Worm (Caenorhabditis elegans) whole organism, L1 larva: ENCODE results near the gene ugt-54.
A peak's percentile ranks its signal among the peaks of the same experiment; 100 is the strongest.

Experiments used
- C16A3.4 ChIP-seq: fragments of 150-350 bp; optimal IDR thresholded peaks from 2 replicates; lab custom pipeline; 2014; ENCODE audit warnings: missing biosample characterization, missing genetic modification characterization
- C34B4.2 ChIP-seq: sonication (generic microtip); optimal IDR thresholded peaks from 2 replicates; lab custom pipeline; 2017; ENCODE audit warnings: mild to moderate bottlenecking, missing genetic modification characterization, missing compliant biosample characterization
- aha-1 ChIP-seq: fragments of 150-350 bp; optimal IDR thresholded peaks from 2 replicates; lab custom pipeline; 2014; ENCODE audit warnings: missing biosample characterization, missing genetic modification characterization
- alr-1 ChIP-seq: fragments of 200-800 bp; sonication (Bioruptor generic); optimal IDR thresholded peaks from 2 replicates; lab custom pipeline; 2018; ENCODE audit warnings: borderline replicate concordance, mild to moderate bottlenecking, missing genetic modification characterization, missing compliant biosample characterization
- ceh-8 ChIP-seq: fragments of 200-800 bp; sonication (Bioruptor generic); optimal IDR thresholded peaks from 2 replicates; lab custom pipeline; 2018; ENCODE audit warnings: mild to moderate bottlenecking, missing genetic modification characterization, moderate library complexity, missing compliant biosample characterization
- ceh-88 ChIP-seq: fragments of 200-800 bp; sonication (Bioruptor generic); IDR thresholded peaks from 2 replicates; pipeline ENCODE4 v1.3.6; 2022; ENCODE audit warnings: missing genetic modification characterization, missing compliant biosample characterization
- efl-1 ChIP-seq, 4 experiments: fragments of 150-350 bp; optimal IDR thresholded peaks in 3 of 4; peaks in 1 of 4; 1 replicate in 1 of 4; 2 replicates in 3 of 4; lab custom pipeline; 2014; ENCODE audit warnings: missing biosample characterization in 2 of 4, missing genetic modification characterization in 2 of 4, missing genetic modification reagents in 2 of 4
- elt-2 ChIP-seq: sonication (generic microtip); optimal IDR thresholded peaks from 2 replicates; lab custom pipeline; 2016; ENCODE audit warnings: missing genetic modification characterization, mild to moderate bottlenecking, inconsistent platforms, missing compliant biosample characterization, missing genetic modification reagents
- fkh-4 ChIP-seq: sonication (generic microtip); optimal IDR thresholded peaks from 2 replicates; lab custom pipeline; 2016; ENCODE audit warnings: missing compliant biosample characterization, missing genetic modification characterization, borderline replicate concordance
- fkh-8 ChIP-seq: sonication (generic microtip); optimal IDR thresholded peaks from 2 replicates; lab custom pipeline; 2016; ENCODE audit warnings: mild to moderate bottlenecking, missing genetic modification characterization, missing compliant biosample characterization
- hlh-17 ChIP-seq: fragments of 200-800 bp; sonication (Bioruptor generic); optimal IDR thresholded peaks from 2 replicates; lab custom pipeline; 2018; ENCODE audit warnings: missing genetic modification characterization, mild to moderate bottlenecking, missing compliant biosample characterization, moderate library complexity, borderline replicate concordance
- hpl-2 ChIP-seq: fragments of 150-350 bp; optimal IDR thresholded peaks from 2 replicates; lab custom pipeline; 2014; ENCODE audit warnings: missing biosample characterization, missing genetic modification reagents, missing genetic modification characterization
- lin-39 ChIP-seq: fragments of 150-350 bp; optimal IDR thresholded peaks from 2 replicates; lab custom pipeline; 2014; ENCODE audit warnings: missing biosample characterization, missing genetic modification reagents, missing genetic modification characterization
- mdl-1 ChIP-seq, 2 experiments: fragments of 150-350 bp; optimal IDR thresholded peaks; 2 replicates each; lab custom pipeline; 2014 to 2017; ENCODE audit warnings: missing biosample characterization in 2 of 2, missing genetic modification characterization in 2 of 2, inconsistent platforms in 1 of 2
- nhr-237 ChIP-seq: fragments of 150-350 bp; optimal IDR thresholded peaks from 2 replicates; lab custom pipeline; 2014; ENCODE audit warnings: missing biosample characterization, missing genetic modification characterization
- nhr-28 ChIP-seq: fragments of 150-350 bp; optimal IDR thresholded peaks from 2 replicates; lab custom pipeline; 2014; ENCODE audit warnings: missing biosample characterization, missing genetic modification characterization
- nhr-47 ChIP-seq: sonication (generic microtip); optimal IDR thresholded peaks from 2 replicates; lab custom pipeline; 2016; ENCODE audit warnings: mild to moderate bottlenecking, missing genetic modification characterization, moderate library complexity, missing compliant biosample characterization
- nhr-84 ChIP-seq: sonication (generic microtip); optimal IDR thresholded peaks from 2 replicates; lab custom pipeline; 2017; ENCODE audit warnings: missing biosample characterization, missing genetic modification characterization
- nhr-85 ChIP-seq: sonication (generic microtip); peaks from one replicate; lab custom pipeline; 2016; ENCODE audit warnings: missing genetic modification characterization, inconsistent platforms, missing compliant biosample characterization
- pag-3 ChIP-seq: sonication (generic microtip); optimal IDR thresholded peaks from 2 replicates; lab custom pipeline; 2017; ENCODE audit warnings: missing genetic modification characterization, mild to moderate bottlenecking, missing compliant biosample characterization, antibody characterized with exemption, borderline replicate concordance; ENCODE audit not compliant: insufficient read depth
- pqm-1 ChIP-seq: sonication (generic microtip); optimal IDR thresholded peaks from 3 replicates; lab custom pipeline; 2017; ENCODE audit warnings: missing biosample characterization, missing genetic modification characterization
- rnt-1 ChIP-seq: sonication (generic microtip); optimal IDR thresholded peaks from 2 replicates; lab custom pipeline; 2016; ENCODE audit warnings: mild to moderate bottlenecking, missing genetic modification characterization, moderate library complexity, missing compliant biosample characterization
- skn-1 ChIP-seq: fragments of 150-350 bp; optimal IDR thresholded peaks from 2 replicates; lab custom pipeline; 2014; ENCODE audit warnings: missing biosample characterization, missing genetic modification characterization
- sox-4 ChIP-seq: sonication (generic microtip); optimal IDR thresholded peaks from 2 replicates; lab custom pipeline; 2016; ENCODE audit warnings: missing genetic modification characterization, missing compliant biosample characterization
- tbx-2 ChIP-seq: sonication (generic microtip); optimal IDR thresholded peaks from 2 replicates; lab custom pipeline; 2016; ENCODE audit warnings: missing genetic modification characterization, missing compliant biosample characterization
- unc-62 ChIP-seq: fragments of 150-350 bp; optimal IDR thresholded peaks from 2 replicates; lab custom pipeline; 2014; ENCODE audit warnings: missing biosample characterization, missing genetic modification reagents, missing genetic modification characterization
- vab-15 ChIP-seq: sonication (generic microtip); optimal IDR thresholded peaks from 2 replicates; lab custom pipeline; 2017; ENCODE audit warnings: missing genotype, mild to moderate bottlenecking, missing genetic modification characterization, missing compliant biosample characterization
- xbp-1 ChIP-seq: sonication (generic microtip); optimal IDR thresholded peaks from 2 replicates; lab custom pipeline; 2016; ENCODE audit warnings: missing genetic modification characterization, missing compliant biosample characterization
- zag-1 ChIP-seq: fragments of 150-350 bp; optimal IDR thresholded peaks from 2 replicates; lab custom pipeline; 2014; ENCODE audit warnings: missing biosample characterization, missing genetic modification characterization
- zip-4 ChIP-seq: fragments of 200-800 bp; sonication (Bioruptor generic); optimal IDR thresholded peaks from 2 replicates; lab custom pipeline; 2018; ENCODE audit warnings: mild to moderate bottlenecking, missing genetic modification characterization, moderate library complexity, missing compliant biosample characterization

ugt-54 gene

DNA sequence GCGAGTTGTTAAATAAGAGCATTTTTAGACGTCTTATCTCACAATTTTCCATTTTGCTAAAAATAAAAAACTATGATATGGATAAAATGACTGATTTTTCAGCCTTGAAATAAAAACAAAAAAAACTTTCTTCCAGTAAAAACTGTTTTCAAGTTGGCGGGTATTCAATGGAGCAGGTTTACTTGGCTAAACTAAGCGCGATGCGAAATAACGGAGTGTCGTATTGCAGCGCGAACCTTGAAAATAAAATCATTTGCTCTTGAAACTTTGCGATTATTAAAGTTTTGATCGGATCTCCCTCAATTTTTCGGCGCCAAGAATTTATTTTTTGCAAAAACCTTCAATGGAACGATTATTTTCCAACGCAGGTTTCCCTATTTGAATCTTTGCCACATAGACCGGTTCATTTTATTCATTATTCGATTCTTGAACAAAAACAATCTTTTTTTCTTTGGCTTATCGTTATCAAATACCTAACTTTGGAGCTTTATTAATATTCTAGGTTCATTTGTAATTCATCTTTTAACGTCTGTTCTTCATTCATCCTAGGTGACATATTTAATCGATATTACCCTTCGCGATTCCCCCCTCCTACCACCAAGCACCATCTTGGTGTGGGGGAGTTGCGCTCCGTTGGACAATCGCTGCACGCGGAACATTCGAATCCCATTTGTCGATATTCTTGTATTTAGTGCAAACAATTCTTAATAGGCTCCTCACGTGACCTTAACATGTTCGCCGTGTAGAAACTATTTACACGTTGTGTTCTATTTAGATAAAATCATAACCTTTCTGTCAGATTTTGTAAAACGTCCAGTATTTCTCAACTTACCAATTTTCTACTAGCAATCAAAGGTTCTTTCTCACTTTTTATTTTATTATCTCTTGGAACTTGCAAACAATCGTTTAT lies 26.7 kb upstream of the ugt-54 start, which contains the start of the genes orc-5 and cyb-1 (continued):
- TF ChIP-seq nhr-84: no peak
- TF ChIP-seq mdl-1 (tag; optimal IDR thresholded peaks at IDR 0.05; lab: Kevin White, UChicago): peak in 1 of 2 experiments; percentile 66
- peak; percentile 78 for TF ChIP-seq tbx-2 (tag; lab: Kevin White, UChicago)
- TF ChIP-seq aha-1 (tag; lab: Kevin White, UChicago): peak; percentile 10
- no peak for TF ChIP-seq alr-1 (tag; lab: Kevin White, UChicago)
- TF ChIP-seq nhr-237 (tag; lab: Kevin White, UChicago): no peak
- TF ChIP-seq xbp-1: peak; percentile 86
- TF ChIP-seq hlh-17 (GFP tag; lab: Kevin White, UChicago): no peak
- no peak for TF ChIP-seq pag-3
- peak; percentile 52 for TF ChIP-seq fkh-8 (tag; lab: Kevin White, UChicago)

DNA sequence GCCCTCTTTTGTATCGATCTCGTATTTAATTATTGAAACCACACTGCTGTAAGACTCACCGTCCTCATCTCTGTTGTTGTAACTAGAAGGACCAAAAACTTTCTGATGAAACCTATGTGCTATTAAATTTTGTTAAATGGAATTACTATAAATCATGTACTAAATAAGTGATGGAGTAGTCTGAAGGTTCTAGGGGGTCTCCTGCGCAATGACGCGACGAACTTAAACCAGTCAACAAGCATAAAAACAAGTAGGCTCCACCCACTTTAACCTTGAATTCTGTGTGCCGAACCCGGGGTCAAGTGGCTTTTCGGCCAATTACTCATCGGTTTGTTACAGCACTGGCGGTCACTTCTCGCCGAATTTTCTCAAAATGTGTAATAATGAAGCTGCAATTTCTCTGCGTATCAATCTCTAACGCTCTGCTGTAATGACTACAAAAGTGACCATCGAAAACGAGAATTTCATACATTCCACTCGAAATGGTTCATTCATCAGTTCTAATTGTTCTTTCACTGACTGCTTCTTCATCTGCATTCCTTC lies 24.4 kb upstream of the ugt-54 start, which contains the start of gene grl-21:
grl-21 (plus strand) TSS at position 464 of the 543 bp plus-strand sequence.
- TF ChIP-seq vab-15 (tag; lab: Kevin White, UChicago) (no peak), rnt-1 (no peak), unc-62 (GFP tag; lab: Kevin White, UChicago) (no peak), pqm-1 (no peak), nhr-28 (no peak), skn-1 (tag; lab: Kevin White, UChicago) (no peak), elt-2 (tag; lab: Kevin White, UChicago) (no peak)

DNA sequence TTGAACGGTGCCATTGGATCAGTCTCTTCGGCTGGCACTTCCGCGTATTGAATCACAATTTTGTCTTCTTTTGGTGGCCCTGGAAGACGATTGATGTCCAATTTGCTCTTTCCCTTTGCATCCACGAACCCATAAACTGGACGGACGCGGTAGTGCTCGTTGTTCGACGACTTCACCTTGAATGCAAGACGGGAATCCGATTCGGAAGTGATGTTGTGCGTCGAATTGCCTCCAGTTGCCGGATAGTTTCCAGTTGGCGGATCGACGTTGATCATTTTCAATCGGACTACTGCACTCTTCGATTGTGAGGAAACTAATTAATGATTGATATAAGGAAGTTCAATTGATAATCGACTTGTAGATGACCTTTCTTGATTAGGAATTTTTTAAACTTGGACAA lies 23.2 kb upstream of the ugt-54 start, which contains the start of gene ssp-34:
ssp-34 (minus strand) TSS at position 275 of the 400 bp plus-strand sequence.
- TF ChIP-seq C16A3.4 (tag; lab: Kevin White, UChicago) (no peak), ceh-8 (GFP tag; lab: Kevin White, UChicago) (no peak), nhr-28 (no peak), fkh-4 (tag; lab: Kevin White, UChicago) (no peak), zag-1 (tag; lab: Kevin White, UChicago) (no peak), nhr-85 (tag; lab: Kevin White, UChicago) (no peak), nhr-47 (tag; lab: Kevin White, UChicago) (no peak), nhr-84 (no peak), alr-1 (tag; lab: Kevin White, UChicago) (no peak), lin-39 (tag; lab: Kevin White, UChicago) (no peak), ceh-88 (GFP tag; lab: Robert Waterston, UW) (no peak), C34B4.2 (tag; lab: Kevin White, UChicago) (no peak)

- TF ChIP-seq efl-1 (optimal IDR thresholded peaks at IDR 0.05; lab: Kevin White, UChicago) (no peak), efl-1 (GFP tag; optimal IDR thresholded peaks at IDR 0.05 in 1 of 2; lab: Kevin White, UChicago) (peak in 1 of 2 experiments; percentile 44), nhr-47 (tag; lab: Kevin White, UChicago) (no peak)
Observed at ce11 chrIV:10744475-10744874, 17.0 kb upstream of the ugt-54 start, which contains the start of gene T25B9.3. TSS of gene T25B9.3 (plus strand) at chrIV:10744775.

DNA sequence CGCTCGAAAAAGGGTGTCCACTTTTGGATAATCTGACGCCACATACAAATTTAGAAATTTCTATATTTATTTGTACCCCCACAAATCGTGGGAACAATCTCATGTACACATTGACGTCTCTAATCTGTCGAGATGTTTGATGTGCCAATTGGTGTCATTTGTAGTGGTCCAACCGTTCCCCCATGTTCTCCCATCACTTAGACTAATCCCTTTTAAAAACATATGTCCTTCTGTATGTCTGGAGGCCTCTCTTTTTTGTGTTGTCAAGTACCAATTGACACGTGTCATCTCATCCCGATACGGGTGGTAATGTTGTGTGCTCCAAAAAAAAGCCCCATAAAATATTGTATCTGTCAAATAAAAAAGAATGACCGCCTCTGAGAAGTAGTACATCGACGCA lies 16.2 kb upstream of the ugt-54 start:
- TF ChIP-seq hpl-2 (GFP tag; lab: Kevin White, UChicago) (no peak), zip-4 (GFP tag; lab: Kevin White, UChicago) (no peak), sox-4 (tag; lab: Kevin White, UChicago) (no peak)
